Worm (Caenorhabditis elegans): ENCODE measurements around the gene pes-1.

- TF ChIP-seq T26A5.8 (tag; optimal IDR thresholded peaks at IDR 0.05) = no peak
- TF ChIP-seq lsl-1 (GFP tag; optimal IDR thresholded peaks at IDR 0.05) = no peak
- no peak for TF ChIP-seq chd-7 (tag; optimal IDR thresholded peaks at IDR 0.05)
- TF ChIP-seq dpl-1 (GFP tag; optimal IDR thresholded peaks at IDR 0.05) = no peak
- no peak for TF ChIP-seq B0019.2 (GFP tag; conservative IDR thresholded peaks at IDR 0.05)
- TF ChIP-seq sdz-38 (tag; optimal IDR thresholded peaks at IDR 0.05) = no peak
- TF ChIP-seq F33H1.4 (GFP tag; IDR thresholded peaks at IDR 0.05) = no peak
- TF ChIP-seq aptf-3 (GFP tag; IDR thresholded peaks at IDR 0.05) = no peak
- no peak for TF ChIP-seq nfya-1 (tag; optimal IDR thresholded peaks at IDR 0.05; ENCODE audit: borderline replicate concordance, insufficient read depth)
- no peak for TF ChIP-seq ceh-100 (GFP tag; IDR thresholded peaks at IDR 0.05)
- no peak for TF ChIP-seq ama-1 (optimal IDR thresholded peaks at IDR 0.05)
- no peak for TF ChIP-seq ama-1 (GFP tag; optimal IDR thresholded peaks at IDR 0.05)
- TF ChIP-seq ztf-22 (GFP tag; optimal IDR thresholded peaks at IDR 0.05) = no peak
- no peak for TF ChIP-seq F49E8.2 (tag; optimal IDR thresholded peaks at IDR 0.05; ENCODE audit: insufficient read depth)
- no peak for TF ChIP-seq Y53F4B.3 (GFP tag; IDR thresholded peaks at IDR 0.05)
Measured at ce11 chrIV:5020533-5020932, 18.0 kb downstream of the pes-1 start, which contains the start of gene T28H11.8.
